Worm (Caenorhabditis elegans) whole organism, mixed stage, embryonic: ENCODE data around the gene mrp-1.

Experiments used
- bed-3 ChIP-seq: fragments of 200-800 bp; sonication (Bioruptor generic); optimal IDR thresholded peaks from 3 replicates; lab custom pipeline; 2018; ENCODE audit warnings: mild to moderate bottlenecking, missing genetic modification characterization, moderate library complexity, missing compliant biosample characterization
- blmp-1 ChIP-seq: fragments of 150-350 bp; optimal IDR thresholded peaks from 2 replicates; lab custom pipeline; 2014; ENCODE audit warnings: missing biosample characterization, missing genetic modification characterization
- ceh-39 ChIP-seq: fragments of 150-350 bp; optimal IDR thresholded peaks from 2 replicates; lab custom pipeline; 2014; ENCODE audit warnings: missing biosample characterization, missing genetic modification characterization
- ceh-43 ChIP-seq: fragments of 200-800 bp; sonication (Bioruptor generic); optimal IDR thresholded peaks from 2 replicates; lab custom pipeline; 2018; ENCODE audit warnings: mild to moderate bottlenecking, missing genetic modification characterization, moderate library complexity, missing compliant biosample characterization
- ceh-83 ChIP-seq: fragments of 200-800 bp; sonication (Bioruptor generic); optimal IDR thresholded peaks from 2 replicates; lab custom pipeline; 2018; ENCODE audit warnings: mild to moderate bottlenecking, missing genetic modification characterization, missing compliant biosample characterization
- ces-1 ChIP-seq: fragments of 150-350 bp; optimal IDR thresholded peaks from 2 replicates; lab custom pipeline; 2014; ENCODE audit warnings: missing biosample characterization, missing genetic modification reagents, missing genetic modification characterization
- cnd-1 ChIP-seq: fragments of 200-800 bp; sonication (Bioruptor generic); optimal IDR thresholded peaks from 2 replicates; lab custom pipeline; 2018; ENCODE audit warnings: mild to moderate bottlenecking, missing genetic modification characterization, missing compliant biosample characterization
- drap-1 ChIP-seq: fragments of 200-800 bp; sonication (Bioruptor generic); optimal IDR thresholded peaks from 3 replicates; lab custom pipeline; 2018; ENCODE audit warnings: mild to moderate bottlenecking, missing genetic modification characterization, missing compliant biosample characterization
- elt-1 ChIP-seq: sonication (generic microtip); optimal IDR thresholded peaks from 2 replicates; lab custom pipeline; 2017; ENCODE audit warnings: missing genetic modification characterization, mild to moderate bottlenecking, missing compliant biosample characterization, antibody characterized with exemption, moderate library complexity, borderline replicate concordance; ENCODE audit not compliant: insufficient read depth
- elt-3 ChIP-seq: fragments of 150-350 bp; optimal IDR thresholded peaks from 2 replicates; lab custom pipeline; 2014; ENCODE audit warnings: missing biosample characterization, missing genetic modification characterization
- flh-1 ChIP-seq: fragments of 200-800 bp; sonication (Bioruptor generic); optimal IDR thresholded peaks from 2 replicates; lab custom pipeline; 2018; ENCODE audit warnings: mild to moderate bottlenecking, missing genetic modification characterization, moderate library complexity, missing compliant biosample characterization
- ham-2 ChIP-seq: fragments of 200-800 bp; sonication (Bioruptor generic); optimal IDR thresholded peaks from 2 replicates; lab custom pipeline; 2018; ENCODE audit warnings: mild to moderate bottlenecking, missing genetic modification characterization, missing compliant biosample characterization
- hlh-1 ChIP-seq: fragments of 150-350 bp; optimal IDR thresholded peaks from 2 replicates; lab custom pipeline; 2014; ENCODE audit warnings: missing biosample characterization, missing genetic modification reagents, missing genetic modification characterization
- lin-13 ChIP-seq: fragments of 150-350 bp; optimal IDR thresholded peaks from 2 replicates; lab custom pipeline; 2014; ENCODE audit warnings: missing biosample characterization, missing genetic modification characterization
- lin-32 ChIP-seq: fragments of 200-800 bp; sonication (Bioruptor generic); optimal IDR thresholded peaks from 2 replicates; lab custom pipeline; 2018; ENCODE audit warnings: mild to moderate bottlenecking, missing genetic modification characterization, missing compliant biosample characterization
- mep-1 ChIP-seq: fragments of 150-350 bp; optimal IDR thresholded peaks from 2 replicates; lab custom pipeline; 2017; ENCODE audit warnings: missing biosample characterization, missing genetic modification reagents, missing genetic modification characterization, inconsistent platforms
- mls-2 ChIP-seq: sonication (generic microtip); optimal IDR thresholded peaks from 2 replicates; lab custom pipeline; 2016; ENCODE audit warnings: mild to moderate bottlenecking, missing genetic modification characterization, moderate library complexity, missing compliant biosample characterization
- nhr-2 ChIP-seq: fragments of 150-350 bp; optimal IDR thresholded peaks from 2 replicates; lab custom pipeline; 2014; ENCODE audit warnings: missing biosample characterization, missing genetic modification characterization
- nhr-237 ChIP-seq: fragments of 150-350 bp; optimal IDR thresholded peaks from 2 replicates; lab custom pipeline; 2014; ENCODE audit warnings: missing biosample characterization, missing genetic modification characterization
- nhr-28 ChIP-seq: fragments of 150-350 bp; optimal IDR thresholded peaks from 2 replicates; lab custom pipeline; 2014; ENCODE audit warnings: missing biosample characterization, missing genetic modification characterization
- nhr-76 ChIP-seq: sonication (generic microtip); optimal IDR thresholded peaks from 2 replicates; lab custom pipeline; 2017; ENCODE audit warnings: missing biosample characterization, missing genetic modification characterization
- pha-4 ChIP-seq: fragments of 150-350 bp; optimal IDR thresholded peaks from 2 replicates; lab custom pipeline; 2018; ENCODE audit warnings: missing biosample characterization, missing genetic modification reagents, missing genetic modification characterization
- sem-2 ChIP-seq: fragments of 200-800 bp; sonication (Bioruptor generic); optimal IDR thresholded peaks from 2 replicates; lab custom pipeline; 2018; ENCODE audit warnings: mild to moderate bottlenecking, missing genetic modification characterization, missing compliant biosample characterization
- snpc-4 ChIP-seq: fragments of 150-350 bp; optimal IDR thresholded peaks from 2 replicates; lab custom pipeline; 2014; ENCODE audit warnings: missing biosample characterization, missing genetic modification characterization
- sptf-1 ChIP-seq: sonication (generic microtip); optimal IDR thresholded peaks from 2 replicates; lab custom pipeline; 2017; ENCODE audit warnings: mild to moderate bottlenecking, missing genetic modification characterization, moderate library complexity, missing compliant biosample characterization
- tbx-8 ChIP-seq: fragments of 200-800 bp; sonication (Bioruptor generic); optimal IDR thresholded peaks from 2 replicates; lab custom pipeline; 2018; ENCODE audit warnings: mild to moderate bottlenecking, missing genetic modification characterization, moderate library complexity, missing compliant biosample characterization
- unc-39 ChIP-seq: fragments of 150-350 bp; optimal IDR thresholded peaks from 2 replicates; lab custom pipeline; 2014; ENCODE audit warnings: missing biosample characterization, missing genetic modification characterization
- unc-62 ChIP-seq: fragments of 150-350 bp; optimal IDR thresholded peaks from 2 replicates; lab custom pipeline; 2014; ENCODE audit warnings: missing biosample characterization, missing genetic modification reagents, missing genetic modification characterization
- ztf-11 ChIP-seq: fragments of 150-350 bp; optimal IDR thresholded peaks from 2 replicates; lab custom pipeline; 2014; ENCODE audit warnings: missing biosample characterization, missing genetic modification characterization

Gene mrp-1

ce11 chrX:587798-588197 lies at the start of gene mrp-1:
Gene mrp-1 (minus strand): TSS chrX:587898.
- TF ChIP-seq nhr-28 (tag; lab: Kevin White, UChicago) (no peak), lin-13 (no peak), elt-1 (tag; lab: Kevin White, UChicago) (no peak), sptf-1 (tag; lab: Kevin White, UChicago) (no peak), flh-1 (GFP tag; lab: Kevin White, UChicago) (no peak)
- TF ChIP-seq, all 35 proteins: peak for 0

ce11 chrX:636893-637292 lies 49.2 kb upstream of the mrp-1 start, which contains the start of gene pha-2:
Gene pha-2 (minus strand): TSS chrX:636993.
- TF ChIP-seq nhr-237 (tag; lab: Kevin White, UChicago), result no peak
- TF ChIP-seq hlh-1 (tag; lab: Kevin White, UChicago), result no peak
- TF ChIP-seq bed-3 (GFP tag; lab: Kevin White, UChicago), result no peak
- TF ChIP-seq nhr-2, result no peak
- TF ChIP-seq lin-13, result no peak
- TF ChIP-seq lin-32, result no peak
- no peak for TF ChIP-seq unc-39 (tag; lab: Kevin White, UChicago)
- no peak for TF ChIP-seq snpc-4 (tag; lab: Kevin White, UChicago)
- TF ChIP-seq ces-1 (GFP tag; lab: Kevin White, UChicago), result no peak
- TF ChIP-seq nhr-76 (tag; lab: Kevin White, UChicago), result no peak
- no peak for TF ChIP-seq drap-1 (GFP tag; lab: Kevin White, UChicago)
- no peak for TF ChIP-seq elt-1 (tag; lab: Kevin White, UChicago)
- TF ChIP-seq flh-1 (GFP tag; lab: Kevin White, UChicago), result no peak
- TF ChIP-seq pha-4 (tag; lab: Kevin White, UChicago), result no peak

- no peak for TF ChIP-seq nhr-76 (tag; lab: Kevin White, UChicago)
- no peak for TF ChIP-seq mep-1 (tag; lab: Kevin White, UChicago)
- TF ChIP-seq ces-1 (GFP tag; lab: Kevin White, UChicago), result no peak
- TF ChIP-seq unc-62 (GFP tag; lab: Kevin White, UChicago), result no peak
- TF ChIP-seq lin-32, result no peak
- TF ChIP-seq ceh-43 (GFP tag; lab: Kevin White, UChicago), result no peak
- TF ChIP-seq mls-2 (tag; lab: Kevin White, UChicago), result no peak
- TF ChIP-seq snpc-4 (tag; lab: Kevin White, UChicago), result no peak
- TF ChIP-seq ztf-11, result no peak
- no peak for TF ChIP-seq pha-4 (tag; lab: Kevin White, UChicago)
- no peak for TF ChIP-seq drap-1 (GFP tag; lab: Kevin White, UChicago)
Observed at ce11 chrX:629134-629533, 41.4 kb upstream of the mrp-1 start, which contains the start of gene M6.4. Gene M6.4 (plus strand): TSS chrX:629188.

DNA sequence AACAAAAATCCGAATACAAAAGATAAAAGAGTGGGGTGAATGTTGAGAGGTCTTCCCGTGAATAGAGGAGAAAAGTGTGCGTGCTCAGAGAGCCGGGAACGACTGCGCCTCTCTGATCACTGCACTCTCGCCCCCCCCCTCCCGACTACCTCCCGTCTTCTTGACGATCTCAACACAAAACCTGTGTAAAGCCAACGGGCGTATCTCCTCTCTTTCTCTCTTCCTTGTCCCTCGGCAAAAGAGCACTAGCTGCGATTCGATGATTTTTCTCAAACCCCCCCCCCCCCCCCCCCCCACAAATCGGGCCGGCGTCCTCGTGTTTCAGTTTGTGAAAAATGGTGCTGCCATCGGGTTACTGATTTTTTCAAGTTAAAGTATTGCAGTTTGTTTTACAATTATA lies 34.0 kb upstream of the mrp-1 start:
- TF ChIP-seq sptf-1 (tag; lab: Kevin White, UChicago), result no peak
- TF ChIP-seq elt-3 (tag; lab: Kevin White, UChicago), result no peak
- peak; percentile 25 for TF ChIP-seq hlh-1 (tag; lab: Kevin White, UChicago)
- no peak for TF ChIP-seq blmp-1 (tag; lab: Kevin White, UChicago)
- TF ChIP-seq, all 35 proteins: peak for 1

- no peak for TF ChIP-seq tbx-8 (GFP tag; lab: Kevin White, UChicago)
- no peak for TF ChIP-seq sptf-1 (tag; lab: Kevin White, UChicago)
- no peak for TF ChIP-seq sem-2 (GFP tag; lab: Kevin White, UChicago)
- TF ChIP-seq pha-4 (tag; lab: Kevin White, UChicago), result no peak
- no peak for TF ChIP-seq elt-1 (tag; lab: Kevin White, UChicago)
- TF ChIP-seq nhr-2, result no peak
- no peak for TF ChIP-seq nhr-237 (tag; lab: Kevin White, UChicago)
- no peak for TF ChIP-seq ham-2 (GFP tag; lab: Kevin White, UChicago)
- TF ChIP-seq nhr-76 (tag; lab: Kevin White, UChicago), result no peak
- TF ChIP-seq cnd-1 (tag; lab: Kevin White, UChicago), result no peak
- TF ChIP-seq ceh-83 (GFP tag; lab: Kevin White, UChicago), result no peak
- TF ChIP-seq ceh-39, result no peak
- TF ChIP-seq ceh-43 (GFP tag; lab: Kevin White, UChicago), result no peak
Observed at ce11 chrX:621190-621589, 33.5 kb upstream of the mrp-1 start, which contains the start of gene unc-96. Gene unc-96 (minus strand): TSS chrX:621290.
